Fruit fly (Drosophila melanogaster) whole organism, adult: ENCODE data around the gene HLH4C.

ENCODE experiments used
- CG14711 ChIP-seq: fragments of 200-800 bp; sonication (Bioruptor generic); optimal IDR thresholded peaks from 2 replicates; lab custom pipeline; 2018; ENCODE audit warnings: missing biosample characterization, mild to moderate bottlenecking, missing genetic modification characterization, moderate library complexity
- CG1620 ChIP-seq: fragments of 200-800 bp; sonication (Bioruptor generic); optimal IDR thresholded peaks from 2 replicates; lab custom pipeline; 2016; ENCODE audit warnings: missing biosample characterization, missing genetic modification characterization
- CG33017 ChIP-seq: fragments of 200-800 bp; sonication (Bioruptor generic); optimal IDR thresholded peaks from 2 replicates; lab custom pipeline; 2018; ENCODE audit warnings: missing biosample characterization, mild to moderate bottlenecking, missing genetic modification characterization, moderate library complexity
- Clk ChIP-seq: fragments of 200-800 bp; sonication (Bioruptor generic); optimal IDR thresholded peaks from 2 replicates; lab custom pipeline; 2017; ENCODE audit warnings: missing biosample characterization, missing genetic modification characterization
- Crg-1 ChIP-seq: fragments of 200-800 bp; sonication (Bioruptor generic); optimal IDR thresholded peaks from 2 replicates; lab custom pipeline; 2016; ENCODE audit warnings: missing biosample characterization, missing genetic modification characterization
- ovo ChIP-seq: fragments of 200-800 bp; sonication (Bioruptor generic); optimal IDR thresholded peaks from 2 replicates; lab custom pipeline; 2016; ENCODE audit warnings: missing biosample characterization, missing genetic modification characterization
- pad ChIP-seq: fragments of 200-800 bp; sonication (Bioruptor generic); optimal IDR thresholded peaks from 3 replicates; lab custom pipeline; 2017; ENCODE audit warnings: missing biosample characterization, missing genetic modification characterization, mild to moderate bottlenecking, moderate library complexity, missing genetic modification reagents

DNA sequence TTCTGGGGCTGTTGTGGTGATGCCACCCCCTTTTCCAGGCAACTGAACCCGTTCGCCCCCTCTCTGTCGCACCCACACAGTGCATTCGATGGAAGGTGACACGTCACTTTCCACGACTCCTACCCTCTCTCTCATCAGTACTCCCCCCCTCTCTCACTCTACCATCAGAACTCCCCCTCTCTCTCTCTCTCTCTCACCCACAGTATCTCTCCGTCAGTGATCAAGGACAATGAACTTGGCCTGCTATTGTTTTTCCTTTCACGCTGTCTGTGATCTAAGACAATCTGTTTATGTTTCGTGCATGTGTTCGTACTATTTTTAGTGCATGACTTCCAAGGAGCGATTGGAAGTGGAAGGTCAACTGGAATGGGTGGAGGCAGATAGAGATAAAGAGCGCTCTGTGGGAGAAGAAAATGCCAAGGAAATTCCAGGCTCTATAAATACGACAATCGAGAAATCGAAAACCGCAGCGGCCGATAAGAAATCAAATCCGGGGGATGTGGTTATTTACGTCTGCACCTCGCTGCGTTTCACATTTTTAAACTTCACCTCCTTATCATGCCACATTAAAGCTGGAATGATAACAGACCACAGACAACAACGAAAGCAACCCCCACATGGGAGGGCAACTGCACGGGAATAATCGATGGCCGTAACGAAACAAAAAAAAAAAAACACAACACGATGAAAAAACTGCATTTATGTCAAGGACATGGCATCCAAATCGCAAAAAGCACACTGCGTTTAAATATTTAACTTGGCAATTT lies 31.1 kb upstream of the HLH4C start:
- TF ChIP-seq ovo = no peak
- no peak for TF ChIP-seq CG33017
- no peak for TF ChIP-seq CG14711 (tag; lab: Kevin White, UChicago)
- TF ChIP-seq Clk = no peak
- no peak for TF ChIP-seq CG1620 (GFP tag; lab: Kevin White, UChicago)
- no peak for TF ChIP-seq pad
- TF ChIP-seq Crg-1 = no peak
